Worm (Caenorhabditis elegans) whole organism, late embryonic: ENCODE results near the gene Y26E6A.2.

Experiments
- F13H6.1 ChIP-seq: sonication (generic microtip); optimal IDR thresholded peaks from 2 replicates; lab custom pipeline; 2016; ENCODE audit warnings: missing genetic modification characterization, missing compliant biosample characterization
- K02D7.2 ChIP-seq: sonication (generic microtip); optimal IDR thresholded peaks from 2 replicates; lab custom pipeline; 2017; ENCODE audit warnings: mild to moderate bottlenecking, missing genetic modification characterization, missing compliant biosample characterization
- T23F11.4 ChIP-seq: fragments of 200-800 bp; sonication (Bioruptor generic); optimal IDR thresholded peaks from 2 replicates; lab custom pipeline; 2018; ENCODE audit warnings: mild to moderate bottlenecking, missing genetic modification characterization, missing compliant biosample characterization
- Y22D7AL.16 ChIP-seq: sonication (generic microtip); optimal IDR thresholded peaks from 2 replicates; lab custom pipeline; 2016; ENCODE audit warnings: missing genetic modification characterization, missing compliant biosample characterization
- ahr-1 ChIP-seq: sonication (generic microtip); optimal IDR thresholded peaks from 2 replicates; lab custom pipeline; 2016; ENCODE audit warnings: missing genetic modification characterization, missing compliant biosample characterization
- ceh-14 ChIP-seq: sonication (generic microtip); optimal IDR thresholded peaks from 2 replicates; lab custom pipeline; 2016; ENCODE audit warnings: missing genotype, missing genetic modification characterization, missing compliant biosample characterization
- ceh-2 ChIP-seq: sonication (generic microtip); optimal IDR thresholded peaks from 2 replicates; lab custom pipeline; 2016; ENCODE audit warnings: missing genotype, missing genetic modification characterization, missing compliant biosample characterization
- ceh-31 ChIP-seq: sonication (generic microtip); optimal IDR thresholded peaks from 2 replicates; lab custom pipeline; 2016; ENCODE audit warnings: missing genetic modification characterization, missing compliant biosample characterization
- ceh-34 ChIP-seq: sonication (generic microtip); optimal IDR thresholded peaks from 2 replicates; lab custom pipeline; 2016; ENCODE audit warnings: mild to moderate bottlenecking, missing genetic modification characterization, missing compliant biosample characterization
- ceh-45 ChIP-seq: fragments of 200-800 bp; sonication (Bioruptor generic); IDR thresholded peaks from 2 replicates; pipeline ENCODE4 v1.3.6; 2022; ENCODE audit warnings: missing genetic modification reagents, missing genetic modification characterization, missing compliant biosample characterization
- ceh-48 ChIP-seq: sonication (generic microtip); optimal IDR thresholded peaks from 2 replicates; lab custom pipeline; 2016; ENCODE audit warnings: missing genetic modification characterization, inconsistent platforms, missing compliant biosample characterization
- ceh-9 ChIP-seq: sonication (generic microtip); optimal IDR thresholded peaks from 2 replicates; lab custom pipeline; 2016; ENCODE audit warnings: mild to moderate bottlenecking, missing genetic modification characterization, inconsistent platforms, missing compliant biosample characterization
- che-1 ChIP-seq: sonication (generic microtip); optimal IDR thresholded peaks from 2 replicates; lab custom pipeline; 2016; ENCODE audit warnings: mild to moderate bottlenecking, missing genetic modification characterization, missing compliant biosample characterization
- dmd-4 ChIP-seq: sonication (generic microtip); optimal IDR thresholded peaks from 2 replicates; lab custom pipeline; 2016; ENCODE audit warnings: borderline replicate concordance, missing genetic modification characterization, missing compliant biosample characterization
- dve-1 ChIP-seq: sonication (generic microtip); optimal IDR thresholded peaks from 2 replicates; lab custom pipeline; 2017; ENCODE audit warnings: antibody characterized with exemption, mild to moderate bottlenecking, missing genetic modification characterization, missing compliant biosample characterization
- elt-4 ChIP-seq: sonication (generic microtip); optimal IDR thresholded peaks from 2 replicates; lab custom pipeline; 2016; ENCODE audit warnings: missing genetic modification characterization, missing compliant biosample characterization
- ets-4 ChIP-seq: sonication (generic microtip); optimal IDR thresholded peaks from 2 replicates; lab custom pipeline; 2016; ENCODE audit warnings: missing genetic modification characterization, missing compliant biosample characterization
- eyg-1 ChIP-seq: sonication (generic microtip); optimal IDR thresholded peaks from 2 replicates; lab custom pipeline; 2016; ENCODE audit warnings: missing genotype, missing genetic modification characterization, missing compliant biosample characterization
- fax-1 ChIP-seq: sonication (generic microtip); optimal IDR thresholded peaks from 2 replicates; lab custom pipeline; 2016; ENCODE audit warnings: missing genotype, missing genetic modification characterization, missing compliant biosample characterization
- fkh-6 ChIP-seq: sonication (generic microtip); optimal IDR thresholded peaks from 2 replicates; lab custom pipeline; 2016; ENCODE audit warnings: missing genetic modification characterization, missing compliant biosample characterization
- hlh-13 ChIP-seq: fragments of 200-800 bp; sonication (Bioruptor generic); optimal IDR thresholded peaks from 2 replicates; lab custom pipeline; 2018; ENCODE audit warnings: mild to moderate bottlenecking, missing genetic modification characterization, missing compliant biosample characterization
- hlh-30 ChIP-seq: sonication (generic microtip); optimal IDR thresholded peaks from 2 replicates; lab custom pipeline; 2017; ENCODE audit warnings: antibody characterized with exemption, missing genetic modification characterization, missing compliant biosample characterization; ENCODE audit not compliant: insufficient read depth
- hlh-6 ChIP-seq: sonication (generic microtip); optimal IDR thresholded peaks from 2 replicates; lab custom pipeline; 2016; ENCODE audit warnings: missing genotype, missing genetic modification characterization, missing compliant biosample characterization
- lin-11 ChIP-seq: fragments of 200-800 bp; sonication (Bioruptor generic); optimal IDR thresholded peaks from 2 replicates; lab custom pipeline; 2018; ENCODE audit warnings: mild to moderate bottlenecking, missing genetic modification characterization, missing compliant biosample characterization
- nfya-1 ChIP-seq: sonication (generic microtip); optimal IDR thresholded peaks from 2 replicates; lab custom pipeline; 2017; ENCODE audit warnings: missing genetic modification characterization, mild to moderate bottlenecking, missing compliant biosample characterization, antibody characterized with exemption, moderate library complexity
- nhr-11 ChIP-seq: fragments of 150-350 bp; optimal IDR thresholded peaks from 2 replicates; lab custom pipeline; 2014; ENCODE audit warnings: missing biosample characterization, missing genetic modification characterization
- odd-2 ChIP-seq: sonication (generic microtip); optimal IDR thresholded peaks from 2 replicates; lab custom pipeline; 2017; ENCODE audit warnings: antibody characterized with exemption, mild to moderate bottlenecking, missing genetic modification characterization, missing compliant biosample characterization
- pag-3 ChIP-seq: sonication (generic microtip); optimal IDR thresholded peaks from 2 replicates; lab custom pipeline; 2016; ENCODE audit warnings: missing compliant biosample characterization, missing genetic modification characterization, borderline replicate concordance
- pqm-1 ChIP-seq: sonication (generic microtip); optimal IDR thresholded peaks from 2 replicates; lab custom pipeline; 2016; ENCODE audit warnings: missing genetic modification characterization, missing compliant biosample characterization
- pros-1 ChIP-seq: fragments of 150-350 bp; optimal IDR thresholded peaks from 2 replicates; lab custom pipeline; 2014; ENCODE audit warnings: missing biosample characterization, missing genetic modification reagents, missing genetic modification characterization
- ref-2 ChIP-seq: sonication (generic microtip); optimal IDR thresholded peaks from 2 replicates; lab custom pipeline; 2016; ENCODE audit warnings: missing genetic modification characterization, missing compliant biosample characterization
- sdc-2 ChIP-seq: sonication (generic microtip); optimal IDR thresholded peaks from 2 replicates; lab custom pipeline; 2016; ENCODE audit warnings: missing genotype, missing genetic modification characterization, missing compliant biosample characterization
- sox-2 ChIP-seq: fragments of 200-800 bp; sonication (Bioruptor generic); IDR thresholded peaks from 2 replicates; pipeline ENCODE4 v1.3.6; 2022; ENCODE audit warnings: missing genetic modification reagents, missing genetic modification characterization, missing compliant biosample characterization
- sox-4 ChIP-seq: sonication (generic microtip); optimal IDR thresholded peaks from 2 replicates; lab custom pipeline; 2017; ENCODE audit warnings: mild to moderate bottlenecking, missing genetic modification characterization, inconsistent platforms, missing compliant biosample characterization
- tbx-2 ChIP-seq: sonication (generic microtip); optimal IDR thresholded peaks from 2 replicates; lab custom pipeline; 2016; ENCODE audit warnings: missing genetic modification characterization, missing compliant biosample characterization
- tbx-7 ChIP-seq: sonication (generic microtip); optimal IDR thresholded peaks from 2 replicates; lab custom pipeline; 2016; ENCODE audit warnings: missing genotype, missing genetic modification characterization, missing compliant biosample characterization
- unc-55 ChIP-seq: sonication (generic microtip); optimal IDR thresholded peaks from 2 replicates; lab custom pipeline; 2017; ENCODE audit warnings: missing biosample characterization, missing genetic modification reagents, missing genetic modification characterization
- unc-86 ChIP-seq: sonication (generic microtip); optimal IDR thresholded peaks from 2 replicates; lab custom pipeline; 2016; ENCODE audit warnings: missing genetic modification characterization, missing compliant biosample characterization

Gene Y26E6A.2

ce11 chrX:13917121-13917755, 3.0 kb upstream of the Y26E6A.2 start, which contains the start of gene ekl-5:
ekl-5 (minus strand) TSS chrX:13917171.
- TF ChIP-seq nfya-1 (tag; lab: Kevin White, UChicago) (peak; percentile 38), lin-11 (tag; lab: Kevin White, UChicago) (no peak), unc-55 (GFP tag; lab: Kevin White, UChicago) (peak; percentile 36), ceh-34 (peak; percentile 4), fax-1 (tag; lab: Kevin White, UChicago) (no peak), tbx-2 (tag; lab: Kevin White, UChicago) (peak; percentile 21), ceh-48 (tag; lab: Kevin White, UChicago) (peak; percentile 55), ceh-31 (tag; lab: Kevin White, UChicago) (peak; percentile 33), ref-2 (tag; lab: Kevin White, UChicago) (peak; percentile 21), ceh-9 (tag; lab: Kevin White, UChicago) (no peak)

DNA sequence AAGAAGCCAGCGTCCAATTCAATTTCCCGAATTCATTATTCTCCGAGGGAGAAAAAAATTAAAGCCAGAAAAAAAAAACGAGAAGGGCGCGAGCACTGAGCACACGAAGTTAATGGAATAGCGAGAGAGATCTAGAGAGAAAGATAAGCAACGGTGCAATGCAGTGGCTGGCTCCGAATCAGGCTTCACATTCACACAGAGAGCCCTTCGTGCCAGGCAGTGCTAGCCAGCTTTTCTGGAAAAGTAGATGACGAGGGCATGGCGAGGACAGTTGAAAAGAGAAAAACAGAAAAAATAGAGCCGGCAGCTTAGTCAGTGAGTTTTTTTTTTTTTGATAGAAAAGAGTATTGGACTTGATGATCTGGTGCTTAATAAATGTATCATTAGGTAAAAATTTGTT, 548 bp downstream of the Y26E6A.2 start:
- no peak for TF ChIP-seq dve-1 (tag; lab: Kevin White, UChicago)
- no peak for TF ChIP-seq unc-55 (GFP tag; lab: Kevin White, UChicago)
- no peak for TF ChIP-seq pag-3 (tag; lab: Kevin White, UChicago)
- no peak for TF ChIP-seq ceh-45
- no peak for TF ChIP-seq che-1
- no peak for TF ChIP-seq fkh-6 (tag; lab: Kevin White, UChicago)
- TF ChIP-seq ceh-2 = no peak
- no peak for TF ChIP-seq sdc-2 (tag; lab: Kevin White, UChicago)
- no peak for TF ChIP-seq T23F11.4 (GFP tag; lab: Kevin White, UChicago)
- no peak for TF ChIP-seq hlh-6 (tag; lab: Kevin White, UChicago)
- TF ChIP-seq eyg-1 (tag; lab: Kevin White, UChicago) = no peak
- no peak for TF ChIP-seq pqm-1 (tag; lab: Kevin White, UChicago)
- no peak for TF ChIP-seq odd-2 (tag; lab: Kevin White, UChicago)
- no peak for TF ChIP-seq sox-2 (GFP tag; lab: Robert Waterston, UW)

ce11 chrX:13909850-13910249, 4.3 kb downstream of the Y26E6A.2 start, which contains the start of gene Y26E6A.3:
Y26E6A.3 (minus strand) TSS chrX:13909950.
- TF ChIP-seq unc-86 = no peak
- TF ChIP-seq ahr-1 (tag; lab: Kevin White, UChicago) = no peak
- no peak for TF ChIP-seq pros-1
- no peak for TF ChIP-seq Y22D7AL.16
- TF ChIP-seq sox-4 (tag; lab: Kevin White, UChicago) = no peak
- TF ChIP-seq hlh-30 (tag; lab: Kevin White, UChicago) = no peak
- TF ChIP-seq ceh-14 (tag; lab: Kevin White, UChicago) = no peak
- no peak for TF ChIP-seq elt-4 (tag; lab: Kevin White, UChicago)
- no peak for TF ChIP-seq dmd-4 (tag; lab: Kevin White, UChicago)
- no peak for TF ChIP-seq F13H6.1 (tag; lab: Kevin White, UChicago)
- no peak for TF ChIP-seq tbx-7 (tag; lab: Kevin White, UChicago)
- TF ChIP-seq nhr-11 = no peak
- no peak for TF ChIP-seq hlh-13 (GFP tag; lab: Kevin White, UChicago)
- no peak for TF ChIP-seq ets-4 (tag; lab: Kevin White, UChicago)
- no peak for TF ChIP-seq K02D7.2 (tag; lab: Kevin White, UChicago)
- no peak for TF ChIP-seq fkh-6 (tag; lab: Kevin White, UChicago)
- TF ChIP-seq sdc-2 (tag; lab: Kevin White, UChicago) = no peak
